Comparison of ENCODE assay signal across 4 fruit fly cellular contexts in the genomic region with DNA sequence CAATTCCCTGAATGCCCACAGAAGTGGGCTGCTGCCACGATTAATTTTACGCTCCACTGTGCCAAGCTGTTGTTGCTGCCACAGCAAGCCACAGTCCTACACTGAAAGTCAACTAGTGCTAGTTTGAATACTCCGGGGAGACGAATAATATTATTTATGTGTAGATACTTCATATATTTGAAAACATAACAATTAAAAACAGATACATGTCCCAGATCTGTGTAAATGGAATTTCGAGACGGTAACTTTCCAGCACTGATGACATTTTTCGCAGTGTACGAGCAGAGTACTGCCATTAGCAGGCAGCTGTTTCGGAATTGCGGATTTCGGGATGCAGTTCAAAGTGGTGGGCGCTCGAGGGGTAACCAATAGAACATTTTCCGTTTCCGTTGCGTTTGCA.
TF ChIP-seq lines count a peak whose summit lies in the region.

No protein-coding gene starts in this region.

- TF ChIP-seq CTCF in whole organism, embryonic (GFP tag; optimal IDR thresholded peaks at IDR 0.05; lab: Kevin White, UChicago): no peak

TF ChIP-seq in whole organism, embryonic, 481 proteins besides CTCF, POLR2A, EP300 and RAD21 (continues in another document):
- no peak for TF ChIP-seq insv (GFP tag; optimal IDR thresholded peaks at IDR 0.05; lab: Kevin White, UChicago)
- TF ChIP-seq BtbVII (GFP tag; optimal IDR thresholded peaks at IDR 0.05; lab: Kevin White, UChicago): no peak
- peak; percentile 62 for TF ChIP-seq CG1603 (tag; optimal IDR thresholded peaks at IDR 0.05; lab: Kevin White, UChicago)
- TF ChIP-seq CG30403 (GFP tag; optimal IDR thresholded peaks at IDR 0.05; lab: Kevin White, UChicago): no peak
- TF ChIP-seq Atf6 (GFP tag; IDR thresholded peaks at IDR 0.05; lab: Robert Waterston, UW): peak; percentile 52; the same call in 1 of the 2 replicates
- no peak for TF ChIP-seq gro (GFP tag; optimal IDR thresholded peaks at IDR 0.05; lab: Kevin White, UChicago)
- TF ChIP-seq lilli (GFP tag; optimal IDR thresholded peaks at IDR 0.05; lab: Kevin White, UChicago): peak; percentile 22
- peak; percentile 18 for TF ChIP-seq Chrac-16 (GFP tag; optimal IDR thresholded peaks at IDR 0.05; lab: Kevin White, UChicago)
- TF ChIP-seq CG17385 (GFP tag; optimal IDR thresholded peaks at IDR 0.05; lab: Kevin White, UChicago): no peak
- TF ChIP-seq CG10321 (GFP tag; IDR thresholded peaks at IDR 0.05; lab: Robert Waterston, UW): no peak
- peak; percentile 55; the same call in 1 of the 3 replicates for TF ChIP-seq zfh1 (GFP tag; IDR thresholded peaks at IDR 0.05; lab: Robert Waterston, UW)
- no peak for TF ChIP-seq sima (GFP tag; optimal IDR thresholded peaks at IDR 0.05; lab: Kevin White, UChicago)
- TF ChIP-seq so (GFP tag; IDR thresholded peaks at IDR 0.05; lab: Robert Waterston, UW): no peak
- peak; percentile 13; the same call in 1 of the 2 replicates for TF ChIP-seq Ada2b (GFP tag; IDR thresholded peaks at IDR 0.05; lab: Robert Waterston, UW)
- TF ChIP-seq CG42726 (GFP tag; IDR thresholded peaks at IDR 0.05; lab: Robert Waterston, UW; ENCODE audit: partially characterized antibody): no peak
- TF ChIP-seq wdn (GFP tag; IDR thresholded peaks at IDR 0.05; lab: Robert Waterston, UW): no peak
- TF ChIP-seq CG14667 (GFP tag; IDR thresholded peaks at IDR 0.05; lab: Robert Waterston, UW): no peak
- TF ChIP-seq en (GFP tag; optimal IDR thresholded peaks at IDR 0.05; lab: Kevin White, UChicago): no peak
- no peak for TF ChIP-seq CG34376 (GFP tag; optimal IDR thresholded peaks at IDR 0.05; lab: Kevin White, UChicago)
- peak; percentile 21 for TF ChIP-seq tin (GFP tag; optimal IDR thresholded peaks at IDR 0.05; lab: Kevin White, UChicago)
- TF ChIP-seq chinmo (GFP tag; IDR thresholded peaks at IDR 0.05; lab: Robert Waterston, UW; ENCODE audit: partially characterized antibody): no peak

TF ChIP-seq in whole organism, prepupa, 60 proteins besides CTCF, POLR2A, EP300 and RAD21 (continues in another document):
- no peak for TF ChIP-seq salr (GFP tag; optimal IDR thresholded peaks at IDR 0.05; lab: Kevin White, UChicago)
- no peak for TF ChIP-seq esn (GFP tag; optimal IDR thresholded peaks at IDR 0.05; lab: Kevin White, UChicago)
- peak; percentile 31 for TF ChIP-seq Smox (GFP tag; optimal IDR thresholded peaks at IDR 0.05; lab: Kevin White, UChicago)
- no peak for TF ChIP-seq net (GFP tag; optimal IDR thresholded peaks at IDR 0.05; lab: Kevin White, UChicago)
- TF ChIP-seq dac (GFP tag; optimal IDR thresholded peaks at IDR 0.05; lab: Kevin White, UChicago): no peak
- no peak for TF ChIP-seq CG34406 (GFP tag; optimal IDR thresholded peaks at IDR 0.05; lab: Kevin White, UChicago)
- no peak for TF ChIP-seq CG8319 (GFP tag; optimal IDR thresholded peaks at IDR 0.05; lab: Kevin White, UChicago)
- TF ChIP-seq Hr4 (GFP tag; optimal IDR thresholded peaks at IDR 0.05; lab: Kevin White, UChicago): peak; percentile 13
- TF ChIP-seq CG6854 (GFP tag; optimal IDR thresholded peaks at IDR 0.05; lab: Kevin White, UChicago): no peak
- TF ChIP-seq CG6808 (GFP tag; optimal IDR thresholded peaks at IDR 0.05; lab: Kevin White, UChicago): no peak
- TF ChIP-seq dsx (GFP tag; optimal IDR thresholded peaks at IDR 0.05; lab: Kevin White, UChicago; ENCODE audit: poor library complexity, severe bottlenecking): no peak
- TF ChIP-seq Sox15 (GFP tag; optimal IDR thresholded peaks at IDR 0.05; lab: Kevin White, UChicago): no peak
- peak; percentile 15 for TF ChIP-seq CG32006 (GFP tag; optimal IDR thresholded peaks at IDR 0.05; lab: Kevin White, UChicago)
- peak; percentile 8 for TF ChIP-seq acj6 (GFP tag; optimal IDR thresholded peaks at IDR 0.05; lab: Kevin White, UChicago)
- no peak for TF ChIP-seq CG9139 (GFP tag; optimal IDR thresholded peaks at IDR 0.05; lab: Kevin White, UChicago)
- no peak for TF ChIP-seq Ets21C (GFP tag; optimal IDR thresholded peaks at IDR 0.05; lab: Kevin White, UChicago)
- peak; percentile 36 for TF ChIP-seq topi (GFP tag; optimal IDR thresholded peaks at IDR 0.05; lab: Kevin White, UChicago)
- TF ChIP-seq pdm3 (GFP tag; optimal IDR thresholded peaks at IDR 0.05; lab: Kevin White, UChicago): peak; percentile 34
- no peak for TF ChIP-seq CG16779 (tag; optimal IDR thresholded peaks at IDR 0.05; lab: Kevin White, UChicago)
- TF ChIP-seq Gug (GFP tag; IDR thresholded peaks at IDR 0.05; lab: Robert Waterston, UW): no peak
- no peak for TF ChIP-seq fd85E (GFP tag; optimal IDR thresholded peaks at IDR 0.05; lab: Kevin White, UChicago)
- peak; percentile 27 for TF ChIP-seq lz (GFP tag; optimal IDR thresholded peaks at IDR 0.05; lab: Kevin White, UChicago)
- no peak for TF ChIP-seq spab (GFP tag; optimal IDR thresholded peaks at IDR 0.05; lab: Kevin White, UChicago)

TF ChIP-seq in whole organism, pupa, 21 proteins besides CTCF, POLR2A, EP300 and RAD21:
- TF ChIP-seq CG10348 (GFP tag; IDR thresholded peaks at IDR 0.05; lab: Robert Waterston, UW) (no peak), CG14655 (GFP tag; optimal IDR thresholded peaks at IDR 0.05; lab: Kevin White, UChicago) (no peak), Ets98B (GFP tag; IDR thresholded peaks at IDR 0.05; lab: Robert Waterston, UW) (no peak), CG9948 (tag; optimal IDR thresholded peaks at IDR 0.05; lab: Kevin White, UChicago) (peak; percentile 16), CG8159 (tag; optimal IDR thresholded peaks at IDR 0.05; lab: Kevin White, UChicago) (peak; percentile 28)

TF ChIP-seq in whole organism, wandering third instar larva, 38 proteins besides CTCF, POLR2A, EP300 and RAD21:
- TF ChIP-seq rgr (GFP tag; optimal IDR thresholded peaks at IDR 0.05; lab: Kevin White, UChicago): peak; percentile 49
- peak; percentile 1 for TF ChIP-seq Sp1 (GFP tag; optimal IDR thresholded peaks at IDR 0.05; lab: Kevin White, UChicago)
- TF ChIP-seq ey (GFP tag; optimal IDR thresholded peaks at IDR 0.05; lab: Kevin White, UChicago): peak; percentile 44
- TF ChIP-seq HLH106 (tag; optimal IDR thresholded peaks at IDR 0.05; lab: Kevin White, UChicago): peak; percentile 27
- TF ChIP-seq OdsH (GFP tag; optimal IDR thresholded peaks at IDR 0.05; lab: Kevin White, UChicago): peak; percentile 11
- TF ChIP-seq Rel (GFP tag; optimal IDR thresholded peaks at IDR 0.05; lab: Kevin White, UChicago): no peak
- no peak for TF ChIP-seq Rel (tag; optimal IDR thresholded peaks at IDR 0.05; lab: Kevin White, UChicago)
- peak; percentile 25 for TF ChIP-seq fru (GFP tag; optimal IDR thresholded peaks at IDR 0.05; lab: Kevin White, UChicago)
- TF ChIP-seq h (GFP tag; optimal IDR thresholded peaks at IDR 0.05; lab: Kevin White, UChicago): peak; percentile 46
- no peak for TF ChIP-seq psq (GFP tag; optimal IDR thresholded peaks at IDR 0.05; lab: Kevin White, UChicago)
- peak in 1 of 2 experiments; percentile 8 for TF ChIP-seq foxo (GFP tag; optimal IDR thresholded peaks at IDR 0.05; lab: Kevin White, UChicago)
